Worm (Caenorhabditis elegans) whole organism, L2 larva: ENCODE measurements around the gene lipl-8.

Experiments used
- F13H6.1 ChIP-seq: sonication (generic microtip); optimal IDR thresholded peaks from 2 replicates; lab custom pipeline; 2016; ENCODE audit warnings: missing genetic modification characterization, missing compliant biosample characterization
- R02D3.7 ChIP-seq: fragments of 150-350 bp; optimal IDR thresholded peaks from 2 replicates; lab custom pipeline; 2014; ENCODE audit warnings: missing biosample characterization, missing genetic modification characterization
- Y55F3AM.14 ChIP-seq: fragments of 200-800 bp; sonication (Bioruptor generic); optimal IDR thresholded peaks from 2 replicates; lab custom pipeline; 2018; ENCODE audit warnings: mild to moderate bottlenecking, missing genetic modification characterization, missing compliant biosample characterization
- alr-1 ChIP-seq: fragments of 150-350 bp; optimal IDR thresholded peaks from 2 replicates; lab custom pipeline; 2014; ENCODE audit warnings: missing biosample characterization, missing genetic modification characterization
- aly-2 ChIP-seq: fragments of 150-350 bp; optimal IDR thresholded peaks from 2 replicates; lab custom pipeline; 2014; ENCODE audit warnings: missing biosample characterization, missing genetic modification characterization
- ama-1 ChIP-seq: fragments of 150-350 bp; optimal IDR thresholded peaks from 2 replicates; lab custom pipeline; 2018; ENCODE audit warnings: inconsistent platforms
- blmp-1 ChIP-seq: sonication (generic microtip); optimal IDR thresholded peaks from 2 replicates; lab custom pipeline; 2017; ENCODE audit warnings: missing genetic modification characterization, mild to moderate bottlenecking, missing compliant biosample characterization, antibody characterized with exemption, moderate library complexity; ENCODE audit not compliant: insufficient read depth
- ceh-16 ChIP-seq: fragments of 150-350 bp; optimal IDR thresholded peaks from 2 replicates; lab custom pipeline; 2014; ENCODE audit warnings: missing biosample characterization, missing genetic modification characterization
- crh-2 ChIP-seq: sonication (generic microtip); optimal IDR thresholded peaks from 2 replicates; lab custom pipeline; 2017; ENCODE audit warnings: missing biosample characterization, missing genetic modification characterization
- egl-27 ChIP-seq: sonication (generic microtip); optimal IDR thresholded peaks from 3 replicates; lab custom pipeline; 2017; ENCODE audit warnings: missing biosample characterization, missing genetic modification reagents, missing genetic modification characterization
- elt-1 ChIP-seq: fragments of 150-350 bp; optimal IDR thresholded peaks from 2 replicates; lab custom pipeline; 2014; ENCODE audit warnings: missing biosample characterization, missing genetic modification characterization
- lin-11 ChIP-seq: fragments of 150-350 bp; sonication (generic microtip); optimal IDR thresholded peaks from 2 replicates; lab custom pipeline; 2014; ENCODE audit warnings: missing biosample characterization, missing genetic modification characterization, inconsistent platforms, mixed read lengths
- lin-13 ChIP-seq: fragments of 150-350 bp; optimal IDR thresholded peaks from 2 replicates; lab custom pipeline; 2014; ENCODE audit warnings: missing biosample characterization, missing genetic modification reagents, missing genetic modification characterization
- lin-39 ChIP-seq: fragments of 150-350 bp; optimal IDR thresholded peaks from 2 replicates; lab custom pipeline; 2014; ENCODE audit warnings: missing biosample characterization, missing genetic modification reagents, missing genetic modification characterization
- lsy-2 ChIP-seq, 2 experiments: fragments of 150-350 bp in 1 of 2; sonication (generic microtip) in 1 of 2; optimal IDR thresholded peaks; 2 replicates each; lab custom pipeline; 2014 to 2017; ENCODE audit warnings: missing biosample characterization in 2 of 2, missing genetic modification characterization in 2 of 2
- mab-5 ChIP-seq: fragments of 150-350 bp; optimal IDR thresholded peaks from 2 replicates; lab custom pipeline; 2014; ENCODE audit warnings: missing biosample characterization, missing genetic modification characterization
- mdl-1 ChIP-seq, 2 experiments: fragments of 150-350 bp in 1 of 2; sonication (generic microtip) in 1 of 2; optimal IDR thresholded peaks; 2 replicates each; lab custom pipeline; 2017; ENCODE audit warnings: missing biosample characterization in 2 of 2, missing genetic modification characterization in 2 of 2
- nhr-10 ChIP-seq: sonication (generic microtip); optimal IDR thresholded peaks from 2 replicates; lab custom pipeline; 2017; ENCODE audit warnings: missing biosample characterization, missing genetic modification characterization
- nhr-11 ChIP-seq: fragments of 150-350 bp; optimal IDR thresholded peaks from 2 replicates; lab custom pipeline; 2014; ENCODE audit warnings: missing biosample characterization, missing genetic modification characterization
- nhr-12 ChIP-seq: fragments of 150-350 bp; optimal IDR thresholded peaks from 2 replicates; lab custom pipeline; 2014; ENCODE audit warnings: missing biosample characterization, missing genetic modification characterization
- nhr-237 ChIP-seq: fragments of 150-350 bp; optimal IDR thresholded peaks from 2 replicates; lab custom pipeline; 2014; ENCODE audit warnings: missing biosample characterization, missing genetic modification characterization
- nhr-25 ChIP-seq: fragments of 150-350 bp; sonication (generic microtip); optimal IDR thresholded peaks from 3 replicates; lab custom pipeline; 2014; ENCODE audit warnings: missing biosample characterization, missing genetic modification characterization
- nhr-6 ChIP-seq: fragments of 150-350 bp; optimal IDR thresholded peaks from 2 replicates; lab custom pipeline; 2014; ENCODE audit warnings: missing biosample characterization, missing genetic modification characterization
- nhr-77 ChIP-seq: fragments of 150-350 bp; optimal IDR thresholded peaks from 2 replicates; lab custom pipeline; 2014; ENCODE audit warnings: missing biosample characterization, missing genetic modification characterization
- skn-1 ChIP-seq: sonication (generic microtip); optimal IDR thresholded peaks from 2 replicates; lab custom pipeline; 2017; ENCODE audit warnings: missing biosample characterization, missing genetic modification characterization
- sma-3 ChIP-seq: sonication (generic microtip); optimal IDR thresholded peaks from 2 replicates; lab custom pipeline; 2016; ENCODE audit warnings: missing genetic modification reagents, missing genetic modification characterization, missing compliant biosample characterization
- sma-9 ChIP-seq, 2 experiments: fragments of 150-350 bp in 1 of 2; sonication (generic microtip) in 1 of 2; optimal IDR thresholded peaks; 2 replicates each; lab custom pipeline; 2014 to 2016; ENCODE audit warnings: missing genetic modification characterization in 2 of 2, mild to moderate bottlenecking in 1 of 2, missing biosample characterization in 1 of 2, missing compliant biosample characterization in 1 of 2, missing genetic modification reagents in 1 of 2, moderate library complexity in 1 of 2
- snpc-4 ChIP-seq: fragments of 150-350 bp; optimal IDR thresholded peaks from 2 replicates; lab custom pipeline; 2014; ENCODE audit warnings: missing biosample characterization, missing genetic modification characterization
- unc-39 ChIP-seq: fragments of 150-350 bp; optimal IDR thresholded peaks from 2 replicates; lab custom pipeline; 2014; ENCODE audit warnings: missing biosample characterization, missing genetic modification characterization
- unc-55 ChIP-seq: fragments of 150-350 bp; sonication (generic microtip); optimal IDR thresholded peaks from 3 replicates; lab custom pipeline; 2014; ENCODE audit warnings: missing biosample characterization, missing genetic modification reagents, missing genetic modification characterization
- unc-62 ChIP-seq: fragments of 150-350 bp; optimal IDR thresholded peaks from 2 replicates; lab custom pipeline; 2014; ENCODE audit warnings: missing biosample characterization, missing genetic modification reagents, missing genetic modification characterization
- zag-1 ChIP-seq: fragments of 150-350 bp; optimal IDR thresholded peaks from 2 replicates; lab custom pipeline; 2014; ENCODE audit warnings: missing biosample characterization, missing genetic modification characterization
- ztf-1 ChIP-seq: fragments of 200-800 bp; sonication (Bioruptor generic); conservative IDR thresholded peaks from 2 replicates; pipeline ENCODE4 v1.3.6; 2022; ENCODE audit warnings: missing genetic modification characterization, missing compliant biosample characterization
- ztf-11 ChIP-seq: sonication (generic microtip); optimal IDR thresholded peaks from 2 replicates; lab custom pipeline; 2017; ENCODE audit warnings: missing biosample characterization, missing genetic modification characterization
- ztf-4 ChIP-seq: fragments of 150-350 bp; optimal IDR thresholded peaks from 2 replicates; lab custom pipeline; 2014; ENCODE audit warnings: missing biosample characterization, missing genetic modification characterization

Gene lipl-8

DNA sequence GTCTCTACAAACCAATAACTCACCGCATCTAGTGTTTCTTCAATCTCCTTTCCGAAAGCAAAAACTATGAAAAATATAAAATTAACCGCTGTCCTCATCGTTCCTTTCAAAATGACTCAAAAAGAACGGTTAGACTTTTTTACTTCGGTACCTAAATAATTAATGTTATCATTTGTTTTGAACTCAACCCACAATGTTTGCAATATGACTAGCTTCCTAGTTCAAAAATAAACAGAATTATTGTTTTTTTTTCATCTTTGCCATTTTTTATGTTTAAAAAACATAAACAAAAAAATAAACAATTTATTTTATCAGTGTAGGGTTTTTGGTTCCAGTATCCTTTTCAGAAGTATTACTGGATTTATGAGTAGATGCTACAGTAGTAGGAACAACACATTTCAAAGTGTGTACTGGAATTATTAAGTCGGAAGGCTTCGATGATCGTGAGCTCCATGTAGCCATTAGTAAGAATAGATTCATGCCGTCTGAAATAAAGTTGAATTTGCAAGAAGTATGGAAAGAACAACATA, at the start of gene lipl-8, which contains the start of gene Y50E8A.22:
TSS of gene lipl-8 (minus strand) at position 101 of the 530 bp plus-strand sequence.
TSS of gene Y50E8A.22 (minus strand) at position 480 of the 530 bp plus-strand sequence.
- TF ChIP-seq nhr-6 (tag; lab: Kevin White, UChicago) (no peak), skn-1 (no peak), lin-39 (tag; lab: Kevin White, UChicago) (no peak), nhr-237 (tag; lab: Kevin White, UChicago) (no peak), sma-3 (GFP tag; lab: Kevin White, UChicago) (no peak), lin-11 (tag; lab: Kevin White, UChicago) (no peak), nhr-12 (tag; lab: Kevin White, UChicago) (no peak), ztf-11 (tag; lab: Kevin White, UChicago) (no peak), ztf-4 (tag; lab: Kevin White, UChicago) (no peak), unc-62 (GFP tag; lab: Kevin White, UChicago) (no peak)
- TF ChIP-seq, all 48 proteins: peak for 0

DNA sequence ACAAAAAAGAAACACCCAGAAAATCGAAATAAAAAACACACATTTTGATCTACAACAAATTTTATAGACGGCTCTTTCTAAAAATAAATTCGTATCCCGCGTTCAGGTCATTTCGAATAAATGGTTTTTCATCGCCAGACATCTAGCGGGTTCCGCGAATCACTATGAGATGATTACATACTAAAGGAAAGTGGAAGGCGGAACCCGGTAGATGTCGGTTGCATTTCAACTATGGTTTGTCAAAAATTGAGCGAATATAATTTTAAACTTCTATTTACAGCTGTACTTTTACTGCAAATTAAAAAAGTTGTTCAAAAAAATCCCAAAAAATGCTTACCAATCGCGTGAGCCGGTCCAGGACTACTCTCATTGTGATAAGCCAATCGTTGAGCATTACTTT, 49.4 kb upstream of the lipl-8 start:
- TF ChIP-seq snpc-4: peak; percentile 39
- TF ChIP-seq F13H6.1 (tag; lab: Kevin White, UChicago): no peak
- TF ChIP-seq nhr-25 (tag; lab: Kevin White, UChicago): no peak
- TF ChIP-seq, all 48 proteins: peak for 1

DNA sequence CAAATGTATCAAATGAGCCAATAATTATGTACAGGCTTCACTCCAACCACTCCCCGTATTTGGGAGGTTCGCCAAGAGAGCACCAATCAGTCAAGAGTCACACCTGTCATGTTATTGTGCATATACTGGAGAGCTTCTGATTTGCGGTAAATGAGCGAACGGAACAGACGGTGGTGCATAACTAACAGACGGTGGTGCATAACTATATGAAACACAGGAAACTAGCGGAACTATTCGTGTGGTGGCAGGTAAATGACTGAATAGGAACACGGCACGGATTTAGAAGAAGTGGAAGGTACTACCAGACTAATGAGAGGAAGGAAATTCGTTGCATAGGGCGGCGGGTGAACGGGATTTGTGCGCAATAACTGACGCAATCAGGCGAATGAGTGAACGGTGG, 44.5 kb upstream of the lipl-8 start:
- TF ChIP-seq zag-1 (tag; lab: Kevin White, UChicago) (no peak), nhr-12 (tag; lab: Kevin White, UChicago) (no peak), ama-1 (lab: Kevin White, UChicago) (no peak), ceh-16 (no peak), unc-55 (GFP tag; lab: Kevin White, UChicago) (no peak), nhr-77 (no peak), mdl-1 (tag; optimal IDR thresholded peaks at IDR 0.05; lab: Kevin White, UChicago) (no peak), lsy-2 (tag; optimal IDR thresholded peaks at IDR 0.05; lab: Kevin White, UChicago) (no peak), R02D3.7 (no peak), aly-2 (tag; lab: Kevin White, UChicago) (no peak), unc-39 (tag; lab: Kevin White, UChicago) (no peak), elt-1 (tag; lab: Kevin White, UChicago) (no peak), ztf-1 (GFP tag; lab: Robert Waterston, UW) (no peak), ztf-4 (tag; lab: Kevin White, UChicago) (no peak), nhr-11 (tag; lab: Kevin White, UChicago) (no peak), sma-9 (GFP tag; optimal IDR thresholded peaks at IDR 0.05; lab: Kevin White, UChicago) (no peak), sma-9 (tag; optimal IDR thresholded peaks at IDR 0.05; lab: Kevin White, UChicago) (no peak), egl-27 (tag; lab: Kevin White, UChicago) (no peak)

DNA sequence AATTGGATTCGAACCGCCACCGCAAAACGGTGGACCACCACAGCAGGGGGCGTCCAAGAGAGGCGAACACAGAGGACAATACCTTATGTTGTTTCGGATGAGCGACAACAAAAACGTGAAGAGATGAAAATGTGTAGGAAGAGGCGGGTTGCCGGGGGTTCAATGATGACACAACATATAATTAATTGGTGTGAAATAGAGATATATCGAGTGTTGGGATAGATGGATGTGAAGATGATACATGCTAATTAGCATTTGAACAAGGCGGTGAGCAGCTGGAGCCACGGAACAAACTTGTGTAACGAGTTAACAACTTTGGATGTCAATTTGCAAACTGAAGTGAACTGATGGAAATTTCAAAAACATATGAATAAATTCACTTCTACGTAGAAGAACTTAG, 43.8 kb upstream of the lipl-8 start:
- TF ChIP-seq lin-39 (tag; lab: Kevin White, UChicago) (peak; percentile 28), lin-11 (tag; lab: Kevin White, UChicago) (no peak), unc-62 (GFP tag; lab: Kevin White, UChicago) (no peak), ztf-1 (GFP tag; lab: Robert Waterston, UW) (no peak), Y55F3AM.14 (GFP tag; lab: Kevin White, UChicago) (no peak)

DNA sequence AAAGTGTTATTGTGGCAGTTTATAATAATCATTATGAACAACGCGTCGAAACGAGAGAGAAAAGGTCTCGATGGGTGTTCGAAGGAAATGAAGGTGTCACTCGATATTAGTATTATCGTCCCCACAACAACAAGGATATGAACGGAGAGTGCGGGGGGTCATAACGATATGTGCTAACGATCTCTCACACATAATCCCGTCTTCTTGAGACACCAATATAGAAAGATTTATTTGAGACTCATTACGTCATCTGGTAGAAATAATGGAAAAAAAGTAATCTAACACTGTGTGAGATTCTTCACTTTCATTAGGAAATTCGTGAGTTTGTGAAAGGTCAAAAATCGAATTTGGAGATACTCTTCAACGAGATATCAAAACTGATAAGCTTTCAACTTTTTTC, 43.2 kb upstream of the lipl-8 start:
- TF ChIP-seq mab-5 (no peak), lsy-2 (tag; optimal IDR thresholded peaks at IDR 0.05; lab: Kevin White, UChicago) (no peak), snpc-4 (no peak), crh-2 (tag; lab: Kevin White, UChicago) (no peak), mdl-1 (tag; optimal IDR thresholded peaks at IDR 0.05; lab: Kevin White, UChicago) (no peak), sma-3 (GFP tag; lab: Kevin White, UChicago) (no peak), alr-1 (tag; lab: Kevin White, UChicago) (no peak), blmp-1 (tag; lab: Kevin White, UChicago) (no peak), lin-13 (GFP tag; lab: Kevin White, UChicago) (no peak), ztf-1 (GFP tag; lab: Robert Waterston, UW) (no peak), nhr-10 (tag; lab: Kevin White, UChicago) (no peak), unc-55 (GFP tag; lab: Kevin White, UChicago) (no peak), lin-39 (tag; lab: Kevin White, UChicago) (no peak)
- TF ChIP-seq, all 48 proteins: peak for 0
